Fruit fly (Drosophila melanogaster): ENCODE measurements around the gene CG6843.

The CG6843 gene

DNA sequence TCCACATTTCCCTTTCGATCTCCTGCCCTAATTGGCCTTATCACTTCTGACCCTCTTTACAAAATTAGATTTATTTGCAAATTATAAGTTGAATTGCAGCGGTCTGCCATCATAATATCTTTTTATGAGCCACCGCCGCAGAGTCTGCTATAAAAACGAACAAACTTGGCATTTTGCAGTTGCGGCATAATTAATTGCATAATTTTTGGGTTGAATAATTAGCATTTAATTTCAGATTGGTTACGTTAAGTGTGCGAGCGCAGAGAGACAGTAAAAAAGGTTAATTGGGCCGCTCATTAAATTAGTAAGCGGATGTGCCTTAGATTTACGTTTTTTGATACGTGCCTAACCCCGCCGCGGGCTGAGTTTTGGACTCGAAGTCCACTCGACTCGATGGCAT is 47.7 kb downstream of the CG6843 start:
- TF ChIP-seq CG6163 (GFP tag; IDR thresholded peaks at IDR 0.05) (0 out of 3 replicates have a peak, but pooled peaks have one; percentile 20), salr (GFP tag; optimal IDR thresholded peaks at IDR 0.05) (no peak), dac (GFP tag; optimal IDR thresholded peaks at IDR 0.05) (no peak), CG11762 (GFP tag; optimal IDR thresholded peaks at IDR 0.05; ENCODE audit: insufficient read depth) (no peak)

DNA sequence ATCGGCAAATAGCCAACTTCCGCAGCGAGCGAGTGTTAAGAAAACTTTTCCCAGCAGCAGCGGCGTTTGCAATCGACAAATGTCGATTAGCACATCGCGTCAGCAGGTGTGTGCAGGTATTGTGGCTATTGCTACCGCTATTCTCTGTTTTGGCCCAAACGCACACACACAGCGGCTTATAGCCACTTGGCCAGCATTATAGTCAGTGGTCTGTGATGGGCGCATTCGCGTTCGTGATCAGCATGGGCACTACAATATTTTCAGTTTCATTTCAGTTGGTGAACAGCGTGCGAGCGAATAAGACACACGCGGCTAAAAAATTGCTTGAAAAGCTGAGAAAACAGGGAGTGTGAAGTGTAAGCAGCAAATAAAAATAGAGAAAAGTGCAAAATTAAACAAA is 49.0 kb downstream of the CG6843 start, which contains the start of gene CG6836:
TSS of gene CG6836 (plus strand) at position 271 of the 400 bp plus-strand sequence.
- TF ChIP-seq fkh (GFP tag; optimal IDR thresholded peaks at IDR 0.05) (peak; percentile 1), acj6 (GFP tag; optimal IDR thresholded peaks at IDR 0.05) (no peak), CG16779 (tag; optimal IDR thresholded peaks at IDR 0.05) (no peak), CG3919 (GFP tag; optimal IDR thresholded peaks at IDR 0.05) (no peak), Smox (GFP tag; optimal IDR thresholded peaks at IDR 0.05) (no peak), CG6792 (GFP tag; optimal IDR thresholded peaks at IDR 0.05) (no peak), Eip78C (GFP tag) (peak; percentile 29), svp (GFP tag) (no peak), Gug (GFP tag; IDR thresholded peaks at IDR 0.05) (no peak), Eip93F (GFP tag; optimal IDR thresholded peaks at IDR 0.05) (no peak), Ets21C (GFP tag; optimal IDR thresholded peaks at IDR 0.05) (no peak), eg (GFP tag; IDR thresholded peaks at IDR 0.05) (no peak), CG11762 (GFP tag; optimal IDR thresholded peaks at IDR 0.05; ENCODE audit: insufficient read depth) (no peak), CG9139 (GFP tag; optimal IDR thresholded peaks at IDR 0.05) (no peak), Sox14 (GFP tag; optimal IDR thresholded peaks at IDR 0.05) (no peak), Lpt (GFP tag; optimal IDR thresholded peaks at IDR 0.05) (no peak), Blimp-1 (GFP tag; optimal IDR thresholded peaks at IDR 0.05) (no peak), CG6163 (GFP tag; IDR thresholded peaks at IDR 0.05) (peak; percentile 15; the same call in 1 of the 3 replicates), CG8319 (GFP tag; optimal IDR thresholded peaks at IDR 0.05) (no peak), CG10669 (GFP tag; optimal IDR thresholded peaks at IDR 0.05) (no peak), vri (GFP tag; optimal IDR thresholded peaks at IDR 0.05) (no peak), ss (GFP tag; optimal IDR thresholded peaks at IDR 0.05) (no peak), OdsH (GFP tag; optimal IDR thresholded peaks at IDR 0.05) (no peak), pdm3 (GFP tag; optimal IDR thresholded peaks at IDR 0.05) (no peak)

- peak; percentile 1 for TF ChIP-seq CG1621 (tag; optimal IDR thresholded peaks at IDR 0.05)
- TF ChIP-seq Sox14 (GFP tag; optimal IDR thresholded peaks at IDR 0.05): no peak
- TF ChIP-seq Eip75B (GFP tag; optimal IDR thresholded peaks at IDR 0.05): peak; percentile 22
- peak; percentile 97 for TF ChIP-seq vri (GFP tag; optimal IDR thresholded peaks at IDR 0.05)
- no peak for TF ChIP-seq dac (GFP tag; optimal IDR thresholded peaks at IDR 0.05)
These were observed 51.0 kb downstream of the CG6843 start for dm6 chr3L:18952399-18952798.

Measured in whole organism, prepupa.